Worm (Caenorhabditis elegans) whole organism, midembryonic: ENCODE data around the gene gyg-1.

Source experiments
- klf-2 ChIP-seq: fragments of 200-800 bp; sonication (Bioruptor generic); conservative IDR thresholded peaks from 2 replicates; pipeline ENCODE4 v1.3.6; 2022; ENCODE audit warnings: missing genetic modification reagents, missing genetic modification characterization, missing compliant biosample characterization
- med-1 ChIP-seq: sonication (generic microtip); optimal IDR thresholded peaks from 2 replicates; lab custom pipeline; 2017; ENCODE audit warnings: missing genetic modification characterization, mild to moderate bottlenecking, missing compliant biosample characterization, antibody characterized with exemption, missing genetic modification reagents; ENCODE audit not compliant: insufficient read depth
- tab-1 ChIP-seq: fragments of 200-800 bp; sonication (Bioruptor generic); IDR thresholded peaks from 2 replicates; pipeline ENCODE4 v1.3.6; 2022; ENCODE audit warnings: missing genetic modification characterization, missing compliant biosample characterization
- ztf-23 ChIP-seq: fragments of 200-800 bp; sonication (Bioruptor generic); IDR thresholded peaks from 2 replicates; pipeline ENCODE4 v1.3.6; 2022; ENCODE audit warnings: missing genetic modification reagents, missing genetic modification characterization, missing compliant biosample characterization
- ztf-29 ChIP-seq: fragments of 200-800 bp; sonication (Bioruptor generic); IDR thresholded peaks from 2 replicates; pipeline ENCODE4 v1.3.6; 2022; ENCODE audit warnings: missing genetic modification reagents, missing genetic modification characterization, missing compliant biosample characterization

ce11 chrX:3566856-3567255, 29.4 kb downstream of the gyg-1 start:
- TF ChIP-seq tab-1 (GFP tag; lab: Robert Waterston, UW) (no peak), ztf-29 (GFP tag; lab: Robert Waterston, UW) (no peak), ztf-23 (GFP tag; lab: Robert Waterston, UW) (no peak), klf-2 (GFP tag; lab: Robert Waterston, UW) (no peak), med-1 (GFP tag; lab: Kevin White, UChicago) (no peak)
